Fruit fly (Drosophila melanogaster): ENCODE data around the gene Ir68a.

dm6 chr3L:11186768-11187167 is 49.2 kb downstream of the Ir68a start:
- TF ChIP-seq HHEX (GFP tag; optimal IDR thresholded peaks at IDR 0.05) = no peak
- no peak for TF ChIP-seq pum (GFP tag; optimal IDR thresholded peaks at IDR 0.05)
- TF ChIP-seq disco-r (GFP tag; optimal IDR thresholded peaks at IDR 0.05) = no peak
- TF ChIP-seq Oli (tag; optimal IDR thresholded peaks at IDR 0.05) = no peak

All from whole organism, embryonic.